Worm (Caenorhabditis elegans): ENCODE results near the gene taap-1.

taap-1 gene

DNA sequence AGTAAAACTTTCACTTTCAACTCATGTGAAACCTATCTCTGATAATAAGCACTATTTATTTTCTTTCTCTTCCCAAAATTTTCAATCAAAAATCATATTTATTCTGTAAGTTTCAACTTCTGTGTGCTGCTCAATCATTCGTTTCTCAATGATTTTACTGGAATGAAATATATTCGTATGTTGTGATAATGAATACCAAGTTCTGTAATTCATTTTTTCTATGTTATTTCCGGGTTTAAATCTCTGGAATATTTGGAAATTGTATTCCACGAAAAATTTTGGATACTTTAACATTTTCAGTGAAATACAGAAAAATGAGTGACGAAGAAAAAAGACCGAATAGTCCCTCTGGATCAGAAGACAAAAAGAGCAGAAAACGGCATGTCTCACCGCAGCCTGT, 15.9 kb downstream of the taap-1 start, which contains the start of gene M05D6.2:
Gene M05D6.2, plus strand, starts transcription at position 301 of the 400 bp plus-strand sequence.
- TF ChIP-seq somi-1 (GFP tag; optimal IDR thresholded peaks at IDR 0.05) = no peak
- no peak for TF ChIP-seq cebp-2 (GFP tag; IDR thresholded peaks at IDR 0.05)
- TF ChIP-seq hsf-1 (GFP tag; IDR thresholded peaks at IDR 0.05) = 0 out of 2 replicates have a peak, but pooled peaks have one; percentile 50

DNA sequence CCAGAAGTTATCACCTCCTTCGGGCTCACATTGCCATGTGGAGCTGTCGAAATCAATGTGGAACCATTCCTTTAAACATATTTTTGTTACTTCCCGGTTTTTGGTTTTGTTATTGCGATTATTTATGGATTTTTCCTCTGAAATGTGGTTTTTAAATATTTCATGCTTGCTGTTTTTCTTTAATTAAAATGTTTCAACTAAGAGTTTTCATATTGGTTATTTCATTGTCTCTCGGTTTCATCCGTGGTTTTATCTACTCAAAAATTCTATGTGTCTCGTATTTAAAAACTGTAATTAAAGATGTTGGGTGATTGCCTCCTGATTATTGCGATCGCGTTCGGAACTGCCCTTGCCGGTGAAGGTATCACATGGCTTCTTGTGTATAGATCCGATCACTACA, 16.8 kb downstream of the taap-1 start, which contains the start of gene F22B5.10:
Gene F22B5.10, plus strand, starts transcription at position 301 of the 400 bp plus-strand sequence.
- TF ChIP-seq F22D6.2 (tag; optimal IDR thresholded peaks at IDR 0.05) (no peak), snpc-3.4 (tag; optimal IDR thresholded peaks at IDR 0.05) (peak; percentile 20), lsl-1 (GFP tag; optimal IDR thresholded peaks at IDR 0.05) (no peak), egl-44 (GFP tag; IDR thresholded peaks at IDR 0.05) (no peak), F33H1.4 (GFP tag; IDR thresholded peaks at IDR 0.05) (no peak)

ce11 chrII:8464448-8464898, 19.2 kb downstream of the taap-1 start, which contains the start of gene fars-3:
Gene fars-3, plus strand, starts transcription at chrII:8464848.
- no peak for TF ChIP-seq ztf-22 (GFP tag; optimal IDR thresholded peaks at IDR 0.05)
- peak; percentile 57 for TF ChIP-seq athp-1 (tag; optimal IDR thresholded peaks at IDR 0.05)
- TF ChIP-seq D2030.7 (GFP tag; IDR thresholded peaks at IDR 0.05) = no peak
- 0 out of 2 replicates have a peak, but pooled peaks have one; percentile 32 for TF ChIP-seq Y67H2A.10 (GFP tag; conservative IDR thresholded peaks at IDR 0.05)
- TF ChIP-seq Y53F4B.3 (GFP tag; IDR thresholded peaks at IDR 0.05) = no peak
- no peak for TF ChIP-seq nhr-120 (GFP tag; IDR thresholded peaks at IDR 0.05)
- no peak for TF ChIP-seq let-607 (tag; optimal IDR thresholded peaks at IDR 0.05)
- TF ChIP-seq efl-1 (GFP tag; optimal IDR thresholded peaks at IDR 0.05) = no peak
- TF ChIP-seq attf-3 (GFP tag; conservative IDR thresholded peaks at IDR 0.05) = no peak
- TF ChIP-seq ztf-28 (GFP tag; IDR thresholded peaks at IDR 0.05) = no peak
- no peak for TF ChIP-seq gei-17 (GFP tag; optimal IDR thresholded peaks at IDR 0.05)
- TF ChIP-seq lin-54 (GFP tag; optimal IDR thresholded peaks at IDR 0.05) = peak; percentile 61
- no peak for TF ChIP-seq tbx-9 (tag; optimal IDR thresholded peaks at IDR 0.05; ENCODE audit: borderline replicate concordance)
- no peak for TF ChIP-seq xnd-1 (tag; optimal IDR thresholded peaks at IDR 0.05)
- no peak for TF ChIP-seq ceh-58 (GFP tag; IDR thresholded peaks at IDR 0.05)
- TF ChIP-seq K12H6.12 (tag; optimal IDR thresholded peaks at IDR 0.05) = no peak
- TF ChIP-seq egl-44 (GFP tag; IDR thresholded peaks at IDR 0.05) = no peak
- TF ChIP-seq madf-10 (tag; optimal IDR thresholded peaks at IDR 0.05) = no peak
- no peak for TF ChIP-seq F37B4.10 (GFP tag; IDR thresholded peaks at IDR 0.05)
- no peak for TF ChIP-seq C06A6.2 (GFP tag; conservative IDR thresholded peaks at IDR 0.05)
- no peak for TF ChIP-seq sea-2 (GFP tag; IDR thresholded peaks at IDR 0.05)
- no peak for TF ChIP-seq die-1 (tag; optimal IDR thresholded peaks at IDR 0.05)
- no peak for TF ChIP-seq ztf-26 (tag; optimal IDR thresholded peaks at IDR 0.05)
- peak; percentile 15; the same call in 1 of the 2 replicates for TF ChIP-seq madf-8 (GFP tag; conservative IDR thresholded peaks at IDR 0.05)
- no peak for TF ChIP-seq Y56A3A.18 (GFP tag; IDR thresholded peaks at IDR 0.05)
- no peak for TF ChIP-seq mel-28 (tag; optimal IDR thresholded peaks at IDR 0.05; ENCODE audit: borderline replicate concordance)
- TF ChIP-seq snpc-3.4 (tag; optimal IDR thresholded peaks at IDR 0.05) = peak; percentile 57
- TF ChIP-seq ceh-100 (GFP tag; IDR thresholded peaks at IDR 0.05) = no peak
- no peak for TF ChIP-seq snpc-1.3 (tag; optimal IDR thresholded peaks at IDR 0.05; ENCODE audit: insufficient read depth)
- no peak for TF ChIP-seq snpc-1.1 (tag; optimal IDR thresholded peaks at IDR 0.05; ENCODE audit: insufficient read depth)
- TF ChIP-seq F55B11.4 (tag; optimal IDR thresholded peaks at IDR 0.05; ENCODE audit: borderline replicate concordance, insufficient read depth) = no peak
- peak; percentile 23; the same call in 1 of the 2 replicates for TF ChIP-seq Y95B8A.8 (GFP tag; IDR thresholded peaks at IDR 0.05)
- no peak for TF ChIP-seq aptf-3 (GFP tag; IDR thresholded peaks at IDR 0.05)
- no peak for TF ChIP-seq F52B5.7 (tag; optimal IDR thresholded peaks at IDR 0.05)
- no peak for TF ChIP-seq F23B12.7 (tag; optimal IDR thresholded peaks at IDR 0.05; ENCODE audit: insufficient read depth)
- TF ChIP-seq bed-1 (GFP tag; IDR thresholded peaks at IDR 0.05) = no peak
- no peak for TF ChIP-seq mes-4 (tag; optimal IDR thresholded peaks at IDR 0.05)
- no peak for TF ChIP-seq nhr-90 (tag; optimal IDR thresholded peaks at IDR 0.05)
